Fruit fly (Drosophila melanogaster): ENCODE measurements around the gene CG11977.

CG11977 gene

DNA sequence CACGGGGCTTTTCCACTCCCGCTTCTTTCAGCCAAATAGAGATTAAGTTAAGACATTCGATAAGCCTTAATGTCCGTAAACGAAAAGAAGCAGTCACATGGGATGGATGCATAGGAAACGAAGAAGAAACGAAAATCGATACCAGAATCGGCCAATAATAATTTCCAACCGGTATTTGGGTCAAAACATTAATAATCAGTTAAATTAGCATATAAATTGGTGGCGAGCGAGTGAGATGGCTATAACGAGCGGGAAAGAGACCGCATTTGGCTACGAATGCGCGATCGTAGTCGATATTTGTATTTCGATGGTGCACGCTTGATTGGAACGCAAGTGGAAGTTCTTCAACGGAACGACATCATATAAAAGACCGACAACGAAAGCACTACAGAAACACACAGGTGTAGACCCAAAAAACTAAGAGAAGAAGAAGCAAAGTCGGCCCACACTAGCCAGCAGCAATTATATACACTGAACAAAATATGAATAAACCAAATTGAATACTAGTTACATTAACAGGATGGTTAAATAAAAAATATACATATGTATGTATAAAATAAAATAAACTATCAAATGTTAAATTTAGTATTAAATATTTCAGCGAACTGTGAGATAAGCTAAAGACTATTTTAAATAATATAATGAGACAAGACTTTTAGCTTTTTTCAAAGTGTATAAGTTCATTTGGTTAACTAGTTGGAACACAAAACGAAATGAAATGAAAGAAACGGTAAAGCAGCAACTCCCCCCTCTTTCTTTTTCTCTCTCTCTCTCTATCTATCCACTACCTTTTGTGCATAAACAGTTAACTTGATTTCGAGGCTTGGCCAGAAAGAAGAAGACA is 42.8 kb upstream of the CG11977 start (continued):
- TF ChIP-seq CG32532 (GFP tag; IDR thresholded peaks at IDR 0.05) (no peak), twi (tag; optimal IDR thresholded peaks at IDR 0.05) (peak; percentile 41), CG14050 (GFP tag; IDR thresholded peaks at IDR 0.05) (no peak), CG1792 (GFP tag; optimal IDR thresholded peaks at IDR 0.05) (no peak), Blimp-1 (GFP tag; optimal IDR thresholded peaks at IDR 0.05) (no peak), HLHmδ (GFP tag; optimal IDR thresholded peaks at IDR 0.05) (no peak), Ssrp (tag; optimal IDR thresholded peaks at IDR 0.05) (peak; percentile 75), wor (GFP tag; IDR thresholded peaks at IDR 0.05) (peak; percentile 41; the same call in 1 of the 2 replicates), unpg (GFP tag; optimal IDR thresholded peaks at IDR 0.05) (peak; percentile 72), CHES-1-like (GFP tag; optimal IDR thresholded peaks at IDR 0.05) (no peak), run (tag; optimal IDR thresholded peaks at IDR 0.05) (peak; percentile 32), CG15011 (GFP tag; optimal IDR thresholded peaks at IDR 0.05) (no peak), CG4328 (GFP tag; optimal IDR thresholded peaks at IDR 0.05) (peak; percentile 7), lbe (GFP tag; optimal IDR thresholded peaks at IDR 0.05) (no peak), luna (GFP tag; optimal IDR thresholded peaks at IDR 0.05) (no peak), Doc2 (GFP tag; IDR thresholded peaks at IDR 0.05) (no peak), CG13123 (GFP tag; optimal IDR thresholded peaks at IDR 0.05) (no peak), gem (tag; optimal IDR thresholded peaks at IDR 0.05) (peak; percentile 88), ftz-f1 (GFP tag; optimal IDR thresholded peaks at IDR 0.05) (no peak), CG1603 (tag; optimal IDR thresholded peaks at IDR 0.05) (no peak), CG18262 (tag; optimal IDR thresholded peaks at IDR 0.05) (peak; percentile 88), CG6683 (GFP tag; optimal IDR thresholded peaks at IDR 0.05) (peak; percentile 4), CG9817 (tag; optimal IDR thresholded peaks at IDR 0.05) (no peak), vfl (GFP tag; optimal IDR thresholded peaks at IDR 0.05) (no peak), CG8944 (GFP tag; optimal IDR thresholded peaks at IDR 0.05) (no peak), tgo (GFP tag; IDR thresholded peaks at IDR 0.05) (peak; percentile 78), CG30431 (GFP tag; optimal IDR thresholded peaks at IDR 0.05) (no peak), HLH4C (GFP tag; IDR thresholded peaks at IDR 0.05; ENCODE audit: partially characterized antibody) (no peak), tup (GFP tag; optimal IDR thresholded peaks at IDR 0.05) (no peak), hb (GFP tag; IDR thresholded peaks at IDR 0.05; ENCODE audit: partially characterized antibody) (no peak), crc (GFP tag; optimal IDR thresholded peaks at IDR 0.05) (no peak), Hsf (GFP tag; optimal IDR thresholded peaks at IDR 0.05) (no peak), CG8388 (GFP tag; optimal IDR thresholded peaks at IDR 0.05) (peak; percentile 86), CG16813 (GFP tag; IDR thresholded peaks at IDR 0.05; ENCODE audit: partially characterized antibody) (no peak), dan (GFP tag; IDR thresholded peaks at IDR 0.05) (no peak), CG10654 (GFP tag; optimal IDR thresholded peaks at IDR 0.05) (peak; percentile 36), Elba2 (GFP tag; optimal IDR thresholded peaks at IDR 0.05) (no peak), TFAM (GFP tag; optimal IDR thresholded peaks at IDR 0.05) (no peak), slou (GFP tag; optimal IDR thresholded peaks at IDR 0.05) (no peak), ewg (GFP tag; optimal IDR thresholded peaks at IDR 0.05) (peak; percentile 30), Mad (GFP tag; optimal IDR thresholded peaks at IDR 0.05) (no peak), bbx (GFP tag; IDR thresholded peaks at IDR 0.05; ENCODE audit: partially characterized antibody) (no peak), Ets65A (GFP tag) (no peak), her (GFP tag; optimal IDR thresholded peaks at IDR 0.05) (no peak), NK7.1 (GFP tag; optimal IDR thresholded peaks at IDR 0.05) (no peak), Ptx1 (GFP tag; IDR thresholded peaks at IDR 0.05) (peak; percentile 63; the same call in 1 of the 2 replicates), insv (GFP tag; optimal IDR thresholded peaks at IDR 0.05) (no peak), CG31388 (GFP tag; optimal IDR thresholded peaks at IDR 0.05) (no peak), tx (GFP tag; optimal IDR thresholded peaks at IDR 0.05) (no peak), Ada2b (GFP tag; IDR thresholded peaks at IDR 0.05) (no peak)
